Worm (Caenorhabditis elegans) whole organism, late embryonic: ENCODE results near the gene Y73C8B.3.

Experiments
- dve-1 ChIP-seq: sonication (generic microtip); optimal IDR thresholded peaks from 2 replicates; lab custom pipeline; 2017; ENCODE audit warnings: antibody characterized with exemption, mild to moderate bottlenecking, missing genetic modification characterization, missing compliant biosample characterization
- nhr-11 ChIP-seq: fragments of 150-350 bp; optimal IDR thresholded peaks from 2 replicates; lab custom pipeline; 2014; ENCODE audit warnings: missing biosample characterization, missing genetic modification characterization
- nhr-232 ChIP-seq: sonication (generic microtip); optimal IDR thresholded peaks from 2 replicates; lab custom pipeline; 2016; ENCODE audit warnings: missing genetic modification characterization, missing compliant biosample characterization

DNA sequence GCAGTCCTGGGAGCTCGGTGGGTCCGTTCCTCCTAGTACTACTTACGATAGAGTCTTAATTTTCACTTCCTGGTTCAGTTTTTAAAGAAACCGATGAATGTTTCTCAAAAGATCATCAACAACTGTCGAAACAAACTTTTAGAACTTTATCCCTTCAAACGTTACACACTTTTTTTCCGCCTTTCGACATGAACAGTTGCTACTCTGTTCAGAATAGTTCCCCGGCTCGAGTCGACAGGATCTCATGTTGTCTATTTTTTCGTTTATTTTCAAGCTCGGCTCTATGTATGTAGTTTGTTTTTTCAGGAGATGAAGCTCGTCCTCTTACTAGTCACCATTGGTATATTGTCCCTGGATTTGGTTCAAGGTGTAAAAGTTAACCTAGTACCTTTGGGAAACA is 36.3 kb downstream of the Y73C8B.3 start, which contains the start of gene exh-1:
- no peak for TF ChIP-seq dve-1 (tag; lab: Kevin White, UChicago)
- TF ChIP-seq nhr-11 (tag; lab: Kevin White, UChicago), result no peak
- no peak for TF ChIP-seq nhr-232 (tag; lab: Kevin White, UChicago)
